Worm (Caenorhabditis elegans) whole organism, young adult: ENCODE results near the gene rfc-3.

Experiments used
- C17E4.6 ChIP-seq: fragments of 200-800 bp; sonication (Bioruptor generic); IDR thresholded peaks from 2 replicates; pipeline ENCODE4 v1.3.6; 2022; ENCODE audit warnings: missing genetic modification reagents, missing genetic modification characterization, missing compliant biosample characterization
- F10E7.11 ChIP-seq: sonication (generic microtip); optimal IDR thresholded peaks from 2 replicates; lab custom pipeline; 2017; ENCODE audit warnings: mild to moderate bottlenecking, missing genetic modification characterization, moderate library complexity, missing compliant biosample characterization
- F55B11.4 ChIP-seq: sonication (generic microtip); optimal IDR thresholded peaks from 2 replicates; lab custom pipeline; 2016; ENCODE audit warnings: missing compliant biosample characterization, missing genetic modification characterization, borderline replicate concordance; ENCODE audit not compliant: insufficient read depth
- F57A8.1 ChIP-seq: fragments of 200-800 bp; sonication (Bioruptor generic); optimal IDR thresholded peaks from 2 replicates; lab custom pipeline; 2018; ENCODE audit warnings: mild to moderate bottlenecking, missing genetic modification characterization, moderate library complexity, missing compliant biosample characterization
- K11D2.4 ChIP-seq: fragments of 200-800 bp; sonication (Bioruptor generic); IDR thresholded peaks from 2 replicates; pipeline ENCODE4 v1.3.6; 2022; ENCODE audit warnings: missing genetic modification reagents, missing genetic modification characterization, missing compliant biosample characterization
- T07F8.4 ChIP-seq: sonication (generic microtip); optimal IDR thresholded peaks from 2 replicates; lab custom pipeline; 2016; ENCODE audit warnings: mild to moderate bottlenecking, missing genetic modification characterization, moderate library complexity, missing compliant biosample characterization
- Y53F4B.3 ChIP-seq: fragments of 200-800 bp; sonication (Bioruptor generic); IDR thresholded peaks from 2 replicates; pipeline ENCODE4 v1.3.6; 2022; ENCODE audit warnings: missing genetic modification reagents, missing genetic modification characterization, missing compliant biosample characterization
- Y95B8A.8 ChIP-seq: fragments of 200-800 bp; sonication (Bioruptor generic); IDR thresholded peaks from 2 replicates; pipeline ENCODE4 v1.3.6; 2022; ENCODE audit warnings: missing genetic modification reagents, missing genetic modification characterization, missing compliant biosample characterization
- ama-1 ChIP-seq, 3 experiments: fragments of 150-350 bp in 1 of 3; sonication (generic microtip) in 2 of 3; optimal IDR thresholded peaks; 2 replicates each; lab custom pipeline; 2014 to 2018; ENCODE audit warnings: missing biosample characterization in 2 of 3, missing genetic modification characterization in 2 of 3, missing genetic modification reagents in 2 of 3
- athp-1 ChIP-seq: sonication (generic microtip); optimal IDR thresholded peaks from 2 replicates; lab custom pipeline; 2017; ENCODE audit warnings: mild to moderate bottlenecking, missing genetic modification characterization, missing compliant biosample characterization
- attf-6 ChIP-seq: fragments of 200-800 bp; sonication (Bioruptor generic); IDR thresholded peaks from 2 replicates; pipeline ENCODE4 v1.3.6; 2022; ENCODE audit warnings: missing genetic modification reagents, missing genetic modification characterization, missing compliant biosample characterization
- ceh-100 ChIP-seq: fragments of 200-800 bp; sonication (Bioruptor generic); IDR thresholded peaks from 2 replicates; pipeline ENCODE4 v1.3.6; 2022; ENCODE audit warnings: missing genetic modification reagents, missing genetic modification characterization, missing compliant biosample characterization
- ceh-40 ChIP-seq: fragments of 200-800 bp; sonication (Bioruptor generic); IDR thresholded peaks from 2 replicates; pipeline ENCODE4 v1.3.6; 2022; ENCODE audit warnings: missing genetic modification characterization, missing compliant biosample characterization
- ceh-58 ChIP-seq: fragments of 200-800 bp; sonication (Bioruptor generic); IDR thresholded peaks from 2 replicates; pipeline ENCODE4 v1.3.6; 2022; ENCODE audit warnings: missing genetic modification characterization, missing compliant biosample characterization
- ceh-91 ChIP-seq: fragments of 200-800 bp; sonication (Bioruptor generic); IDR thresholded peaks from 2 replicates; pipeline ENCODE4 v1.3.6; 2022; ENCODE audit warnings: missing genetic modification reagents, missing genetic modification characterization, missing compliant biosample characterization
- chd-7 ChIP-seq: sonication (generic microtip); optimal IDR thresholded peaks from 2 replicates; lab custom pipeline; 2016; ENCODE audit warnings: mild to moderate bottlenecking, missing genetic modification characterization, moderate library complexity, missing compliant biosample characterization
- dox-1 ChIP-seq: fragments of 200-800 bp; sonication (Bioruptor generic); IDR thresholded peaks from 2 replicates; pipeline ENCODE4 v1.3.6; 2022; ENCODE audit warnings: missing genetic modification reagents, missing genetic modification characterization, missing compliant biosample characterization
- dpl-1 ChIP-seq: fragments of 150-350 bp; optimal IDR thresholded peaks from 2 replicates; lab custom pipeline; 2014; ENCODE audit warnings: missing biosample characterization, missing genetic modification reagents, missing genetic modification characterization
- egl-44 ChIP-seq: fragments of 200-800 bp; sonication (Bioruptor generic); IDR thresholded peaks from 2 replicates; pipeline ENCODE4 v1.3.6; 2022; ENCODE audit warnings: missing genetic modification reagents, missing genetic modification characterization, missing compliant biosample characterization
- gei-17 ChIP-seq: fragments of 200-800 bp; sonication (Bioruptor generic); optimal IDR thresholded peaks from 2 replicates; lab custom pipeline; 2018; ENCODE audit warnings: mild to moderate bottlenecking, missing genetic modification characterization, missing compliant biosample characterization
- hmg-1.2 ChIP-seq: fragments of 200-800 bp; sonication (Bioruptor generic); IDR thresholded peaks from 2 replicates; pipeline ENCODE4 v1.3.6; 2022; ENCODE audit warnings: missing genetic modification reagents, missing genetic modification characterization, missing compliant biosample characterization
- hsf-1 ChIP-seq: fragments of 200-800 bp; sonication (Bioruptor generic); IDR thresholded peaks from 2 replicates; pipeline ENCODE4 v1.3.6; 2022; ENCODE audit warnings: missing genetic modification reagents, missing genetic modification characterization, missing compliant biosample characterization
- madf-6 ChIP-seq: fragments of 200-800 bp; sonication (Bioruptor generic); IDR thresholded peaks from 2 replicates; pipeline ENCODE4 v1.3.6; 2022; ENCODE audit warnings: missing genetic modification reagents, missing genetic modification characterization, missing compliant biosample characterization
- mcd-1 ChIP-seq: fragments of 200-800 bp; sonication (Bioruptor generic); IDR thresholded peaks from 2 replicates; pipeline ENCODE4 v1.3.6; 2022; ENCODE audit warnings: missing genetic modification reagents, missing genetic modification characterization, missing compliant biosample characterization
- mel-28 ChIP-seq: sonication (generic microtip); optimal IDR thresholded peaks from 2 replicates; lab custom pipeline; 2016; ENCODE audit warnings: borderline replicate concordance, mild to moderate bottlenecking, missing genetic modification characterization, missing compliant biosample characterization
- mes-4 ChIP-seq: sonication (generic microtip); optimal IDR thresholded peaks from 2 replicates; lab custom pipeline; 2016; ENCODE audit warnings: missing genotype, missing genetic modification characterization, missing compliant biosample characterization
- nhr-80 ChIP-seq: sonication (generic microtip); optimal IDR thresholded peaks from 2 replicates; lab custom pipeline; 2016; ENCODE audit warnings: missing genetic modification characterization, missing compliant biosample characterization
- nhr-90 ChIP-seq: sonication (generic microtip); optimal IDR thresholded peaks from 2 replicates; lab custom pipeline; 2016; ENCODE audit warnings: missing genotype, mild to moderate bottlenecking, missing genetic modification characterization, missing compliant biosample characterization
- pha-4 ChIP-seq: fragments of 150-350 bp; sonication (generic microtip); optimal IDR thresholded peaks from 2 replicates; lab custom pipeline; 2014; ENCODE audit warnings: missing biosample characterization, missing genetic modification reagents, missing genetic modification characterization
- unc-130 ChIP-seq: sonication (generic microtip); optimal IDR thresholded peaks from 2 replicates; lab custom pipeline; 2016; ENCODE audit warnings: missing genetic modification reagents, missing genetic modification characterization, missing compliant biosample characterization
- zim-3 ChIP-seq: sonication (generic microtip); optimal IDR thresholded peaks from 2 replicates; lab custom pipeline; 2017; ENCODE audit warnings: mild to moderate bottlenecking, missing genetic modification characterization, moderate library complexity, missing compliant biosample characterization
- ztf-25 ChIP-seq: fragments of 200-800 bp; sonication (Bioruptor generic); IDR thresholded peaks from 2 replicates; pipeline ENCODE4 v1.3.6; 2022; ENCODE audit warnings: missing genetic modification reagents, missing genetic modification characterization, missing compliant biosample characterization
- ztf-26 ChIP-seq: sonication (generic microtip); optimal IDR thresholded peaks from 2 replicates; lab custom pipeline; 2017; ENCODE audit warnings: missing genetic modification characterization, missing compliant biosample characterization

Gene rfc-3

DNA sequence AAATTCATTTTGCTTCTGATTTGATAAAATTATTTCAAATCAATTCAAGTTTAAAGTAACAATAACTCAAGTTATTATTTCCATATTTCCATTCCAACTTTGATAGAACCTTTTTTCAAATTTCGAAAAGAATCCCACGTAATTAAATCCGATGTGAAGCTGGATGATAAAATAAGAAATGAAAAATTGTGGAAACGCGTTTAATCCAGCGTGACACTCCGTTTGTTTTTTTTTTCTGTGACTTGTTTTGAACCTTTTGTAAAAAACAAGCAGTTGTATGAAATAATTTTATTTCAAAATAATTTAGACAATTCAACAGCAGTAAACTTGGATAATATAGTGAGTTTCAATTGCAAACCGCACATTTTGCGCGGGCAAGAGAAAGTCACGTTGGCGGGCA lies 43.0 kb upstream of the rfc-3 start, which contains the start of gene F49E11.7:
F49E11.7 (plus strand) TSS at position 301 of the 400 bp plus-strand sequence.
- TF ChIP-seq ceh-100 (GFP tag; lab: Robert Waterston, UW) (no peak), ztf-26 (tag; lab: Kevin White, UChicago) (no peak), ztf-25 (GFP tag; lab: Robert Waterston, UW) (no peak), hsf-1 (no peak), dpl-1 (GFP tag; lab: Kevin White, UChicago) (no peak), mes-4 (tag; lab: Kevin White, UChicago) (no peak), Y95B8A.8 (GFP tag; lab: Robert Waterston, UW) (no peak), T07F8.4 (tag; lab: Kevin White, UChicago) (no peak), attf-6 (GFP tag; lab: Robert Waterston, UW) (no peak), chd-7 (tag; lab: Kevin White, UChicago) (no peak), mcd-1 (GFP tag; lab: Robert Waterston, UW) (no peak)

DNA sequence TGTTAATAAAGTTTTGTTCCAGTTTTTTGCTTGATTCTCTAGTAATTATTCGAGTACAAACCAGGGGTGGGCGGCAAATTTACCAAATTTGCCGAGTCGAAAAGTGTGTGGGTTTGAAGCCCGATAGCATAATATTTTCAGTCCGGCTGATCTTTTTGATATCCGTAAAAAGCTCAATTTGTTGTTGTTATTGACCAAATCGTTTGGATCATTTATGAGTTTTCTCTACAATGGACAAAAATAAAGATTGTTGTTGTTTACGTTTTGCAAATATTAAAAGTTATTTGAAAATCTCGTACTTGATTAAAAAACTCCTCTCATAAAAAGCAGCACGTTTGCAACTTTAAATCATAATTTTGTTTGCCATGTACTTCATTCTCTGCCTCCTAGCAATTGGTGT lies 39.5 kb upstream of the rfc-3 start, which contains the start of gene scl-1:
scl-1 (plus strand) TSS at position 301 of the 400 bp plus-strand sequence.
- TF ChIP-seq ceh-40 (GFP tag; lab: Robert Waterston, UW) (no peak), nhr-90 (no peak), gei-17 (GFP tag; lab: Kevin White, UChicago) (no peak), T07F8.4 (tag; lab: Kevin White, UChicago) (no peak), Y53F4B.3 (GFP tag; lab: Robert Waterston, UW) (no peak), unc-130 (GFP tag; lab: Kevin White, UChicago) (no peak), hmg-1.2 (GFP tag; lab: Robert Waterston, UW) (no peak), ceh-91 (GFP tag; lab: Robert Waterston, UW) (no peak), F57A8.1 (GFP tag; lab: Kevin White, UChicago) (no peak), C17E4.6 (GFP tag; lab: Robert Waterston, UW) (no peak), egl-44 (GFP tag; lab: Robert Waterston, UW) (no peak)

DNA sequence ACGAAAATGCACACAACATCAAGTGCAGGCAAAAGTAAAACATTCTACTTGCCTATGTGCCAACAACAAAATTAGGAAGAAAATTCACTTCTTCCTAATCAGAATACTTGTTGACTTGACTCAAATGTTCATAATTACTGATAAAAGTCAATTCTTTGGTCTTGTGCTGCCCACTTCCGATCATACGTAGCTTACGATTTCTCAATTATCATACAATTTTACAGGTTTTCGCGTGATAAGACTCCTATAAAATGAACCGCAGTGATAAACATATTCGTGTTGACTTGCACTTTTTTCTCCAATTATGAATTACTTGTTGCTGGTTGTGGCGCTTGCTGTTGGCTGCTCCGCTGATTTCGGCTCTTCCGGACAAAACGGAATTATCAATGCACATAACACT lies 38.1 kb upstream of the rfc-3 start, which contains the start of gene scl-2:
scl-2 (plus strand) TSS at position 293 of the 400 bp plus-strand sequence.
- TF ChIP-seq ceh-58 (GFP tag; lab: Robert Waterston, UW) (no peak), nhr-80 (peak; percentile 80), Y53F4B.3 (GFP tag; lab: Robert Waterston, UW) (no peak), F10E7.11 (tag; lab: Kevin White, UChicago) (no peak), pha-4 (peak; percentile 74), athp-1 (no peak), ama-1 (optimal IDR thresholded peaks at IDR 0.05; lab: Kevin White, UChicago) (no peak), ama-1 (GFP tag; optimal IDR thresholded peaks at IDR 0.05; lab: Kevin White, UChicago) (no peak), madf-6 (no peak), dox-1 (GFP tag; lab: Robert Waterston, UW) (peak; percentile 15; the same call in 1 of the 2 replicates)
- TF ChIP-seq, all 124 proteins: peak for 3

DNA sequence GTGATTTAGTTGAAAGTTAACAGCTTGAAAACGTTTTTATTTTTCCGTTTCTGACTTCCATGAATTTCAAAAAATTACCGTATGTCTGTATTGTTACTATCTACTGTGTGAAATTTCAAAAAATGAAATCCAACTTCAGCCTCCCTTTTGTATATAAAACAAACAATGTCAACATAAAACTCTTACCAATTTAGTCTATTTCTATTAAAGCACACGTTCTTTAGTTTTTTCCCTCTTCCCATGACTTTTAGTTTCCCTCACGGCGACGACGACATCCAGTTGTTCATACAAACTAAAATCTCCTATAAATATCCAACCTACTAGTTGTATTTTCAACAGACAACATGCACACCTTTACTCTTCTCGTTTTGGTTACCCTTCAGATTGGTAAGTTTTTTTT lies 36.3 kb upstream of the rfc-3 start, which contains the start of gene scl-3:
scl-3 (plus strand) TSS at position 301 of the 400 bp plus-strand sequence.
- TF ChIP-seq attf-6 (GFP tag; lab: Robert Waterston, UW) (no peak), ceh-100 (GFP tag; lab: Robert Waterston, UW) (no peak), zim-3 (tag; lab: Kevin White, UChicago) (no peak), mel-28 (tag; lab: Kevin White, UChicago) (no peak), F55B11.4 (tag; lab: Kevin White, UChicago) (no peak), K11D2.4 (GFP tag; lab: Robert Waterston, UW) (no peak)
